Worm (Caenorhabditis elegans): ENCODE measurements around the gene acp-4.

DNA sequence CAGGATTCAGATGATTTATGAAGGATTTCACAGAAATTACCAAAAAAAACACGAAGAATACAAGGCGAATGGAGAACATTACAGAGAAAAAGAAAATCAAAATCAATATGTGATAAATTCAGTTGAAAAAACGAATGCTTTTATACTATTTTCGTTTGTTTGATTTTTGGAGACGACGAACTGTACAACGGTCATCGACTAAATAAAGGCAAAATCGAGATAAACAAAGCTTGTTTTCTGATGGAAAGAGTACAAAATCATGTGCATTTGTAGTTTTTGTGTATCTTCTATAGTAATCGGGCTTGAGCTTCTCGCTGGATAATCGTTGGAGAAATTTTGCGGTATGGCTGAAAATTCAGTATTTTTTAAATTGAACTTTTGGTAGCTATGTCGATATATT lies 36.2 kb upstream of the acp-4 start, which contains the start of gene M05D6.8:
- TF ChIP-seq tbx-37 (GFP tag; conservative IDR thresholded peaks at IDR 0.05), result no peak
- TF ChIP-seq flt-1 (GFP tag; IDR thresholded peaks at IDR 0.05), result no peak
- TF ChIP-seq scrt-1 (GFP tag; IDR thresholded peaks at IDR 0.05), result no peak
- TF ChIP-seq hmg-4 (GFP tag; optimal IDR thresholded peaks at IDR 0.05), result no peak
- no peak for TF ChIP-seq sea-1 (GFP tag; conservative IDR thresholded peaks at IDR 0.05)
- no peak for TF ChIP-seq aly-1 (tag; optimal IDR thresholded peaks at IDR 0.05)
- TF ChIP-seq ama-1 (optimal IDR thresholded peaks at IDR 0.05), result no peak
- TF ChIP-seq pes-1 (GFP tag; IDR thresholded peaks at IDR 0.05), result no peak
- TF ChIP-seq ceh-36 (tag; optimal IDR thresholded peaks at IDR 0.05), result no peak
- no peak for TF ChIP-seq F13C5.2 (tag; optimal IDR thresholded peaks at IDR 0.05)
- no peak for TF ChIP-seq B0310.2 (tag; optimal IDR thresholded peaks at IDR 0.05)

Data from whole organism, early embryonic.